Worm (Caenorhabditis elegans): ENCODE data around the gene F59E11.5.

ce11 chrV:9033267-9033666 lies 38.4 kb downstream of the F59E11.5 start, which contains the start of gene C25E10.4:
- TF ChIP-seq blmp-1 (tag; optimal IDR thresholded peaks at IDR 0.05; ENCODE audit: insufficient read depth) = no peak
- no peak for TF ChIP-seq nhr-129 (tag; optimal IDR thresholded peaks at IDR 0.05)

All from whole organism, L2 larva.